Worm (Caenorhabditis elegans) whole organism, L4/young adult: ENCODE results near the gene lap-2.

ENCODE experiments used
- W03F9.2 ChIP-seq: fragments of 150-350 bp; optimal IDR thresholded peaks from 2 replicates; lab custom pipeline; 2014; ENCODE audit warnings: missing biosample characterization, missing genetic modification characterization
- dao-5 ChIP-seq: sonication (generic microtip); optimal IDR thresholded peaks from 2 replicates; lab custom pipeline; 2016; ENCODE audit warnings: missing genotype, missing genetic modification characterization, moderate library complexity, missing compliant biosample characterization
- him-1 ChIP-seq: sonication (generic microtip); optimal IDR thresholded peaks from 2 replicates; lab custom pipeline; 2016; ENCODE audit warnings: missing genotype, missing genetic modification reagents, missing genetic modification characterization, missing compliant biosample characterization

The lap-2 gene

DNA sequence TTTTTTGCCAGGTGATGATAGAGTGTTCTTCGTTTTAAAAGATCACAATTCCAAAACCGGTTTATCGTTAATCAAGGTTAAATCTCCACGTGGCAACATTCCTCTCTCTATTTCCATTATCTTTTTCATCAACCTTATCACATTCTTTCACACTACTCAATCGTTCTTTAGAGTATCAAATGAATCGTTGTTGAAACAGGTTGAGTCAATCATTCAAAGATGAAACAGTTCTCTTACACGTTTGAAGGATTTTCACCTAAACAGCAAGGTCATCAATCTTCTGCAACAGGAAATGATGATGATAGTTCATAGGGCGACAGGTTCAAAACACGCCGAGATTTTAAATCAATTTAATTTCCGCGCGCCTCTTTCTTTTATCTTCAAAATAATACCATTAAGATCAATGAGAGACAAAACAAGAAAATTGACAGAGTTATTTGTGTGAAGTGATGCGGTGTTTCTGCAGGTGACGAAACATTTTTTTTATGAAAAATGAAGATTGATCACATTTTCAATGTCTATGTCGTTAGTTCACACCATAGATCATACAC lies 37.8 kb downstream of the lap-2 start:
- TF ChIP-seq dao-5 (tag; lab: Kevin White, UChicago) (no peak), him-1 (tag; lab: Kevin White, UChicago) (no peak), W03F9.2 (tag; lab: Kevin White, UChicago) (no peak)

DNA sequence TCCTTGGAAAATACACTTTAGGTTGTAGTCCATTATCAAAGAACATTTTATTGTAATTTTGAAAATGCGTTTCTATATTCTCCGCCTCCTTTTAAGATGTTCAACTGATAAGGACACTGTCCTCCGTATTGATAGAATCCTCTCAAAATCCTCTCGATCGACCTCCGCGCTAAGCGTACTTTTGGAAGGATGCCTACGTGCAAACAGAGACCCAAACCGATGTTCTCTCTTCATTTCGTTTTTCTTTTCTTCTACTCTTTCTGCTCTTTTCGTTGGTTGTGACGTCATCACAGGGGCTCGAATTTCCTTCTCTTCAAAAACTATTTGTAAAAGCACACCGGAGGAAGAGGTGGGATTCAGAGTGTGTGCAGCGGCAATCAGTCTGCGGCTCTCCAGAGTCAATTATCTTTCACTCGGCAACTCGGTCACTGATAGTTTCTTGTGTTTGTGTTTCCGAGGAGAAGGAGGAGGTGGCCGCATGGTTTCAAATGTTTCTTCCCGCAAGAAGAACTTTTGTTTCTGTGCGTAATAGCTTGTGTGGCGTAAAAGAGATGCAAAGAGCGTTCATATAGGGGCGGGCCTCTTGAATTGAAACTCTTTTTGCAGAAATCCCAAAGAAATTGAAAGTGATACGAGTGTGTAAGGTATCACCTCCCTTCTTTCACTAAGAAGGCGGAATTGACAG lies 39.1 kb downstream of the lap-2 start, which contains the start of gene C34B4.2:
TSS of gene C34B4.2 (plus strand) at position 614 of the 685 bp plus-strand sequence.
- peak; percentile 45 for TF ChIP-seq him-1 (tag; lab: Kevin White, UChicago)
- TF ChIP-seq dao-5 (tag; lab: Kevin White, UChicago): no peak
- peak; percentile 26 for TF ChIP-seq W03F9.2 (tag; lab: Kevin White, UChicago)

DNA sequence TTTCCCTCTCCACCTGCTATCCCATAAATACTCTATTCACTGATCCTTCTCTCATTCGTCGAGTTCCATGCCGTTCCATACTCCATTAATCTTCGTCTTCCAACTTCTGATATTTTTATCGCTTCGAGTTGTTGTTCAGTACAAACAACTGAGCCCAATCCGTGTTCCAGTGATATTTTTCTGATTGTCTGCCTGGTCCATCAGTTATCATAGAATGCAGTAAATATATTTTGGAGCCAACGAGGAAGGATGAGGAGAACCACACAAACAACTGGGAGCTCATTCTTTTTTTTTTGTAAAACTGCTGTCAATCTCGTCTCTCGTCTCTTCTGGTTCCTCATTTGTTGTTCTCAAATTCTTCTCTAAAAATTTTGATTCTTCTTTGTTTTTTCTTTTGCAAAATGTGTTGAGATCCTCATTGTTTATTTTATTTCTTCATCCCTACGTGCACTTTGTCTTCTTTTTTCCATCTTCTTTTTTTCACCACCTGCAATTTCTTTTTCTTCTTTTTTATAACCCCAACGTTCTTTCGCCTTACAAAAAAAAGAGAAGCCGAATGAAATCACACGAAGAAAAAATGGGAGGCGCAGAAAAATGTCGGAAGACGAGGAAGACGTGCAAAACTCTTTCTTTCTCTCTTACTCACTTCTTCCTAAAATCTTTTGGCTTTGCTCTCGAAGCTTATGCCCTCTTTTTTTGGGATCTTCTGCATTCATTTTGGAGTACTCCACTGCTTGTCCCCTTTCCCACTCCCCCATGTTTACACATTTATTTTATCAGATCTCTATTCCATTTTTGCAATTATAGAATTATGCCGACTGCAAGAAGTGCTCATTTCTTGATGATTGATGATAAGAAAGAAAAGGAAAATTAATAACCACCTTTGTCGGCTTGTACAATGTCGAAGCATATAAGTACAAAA lies 40.5 kb downstream of the lap-2 start:
- TF ChIP-seq W03F9.2 (tag; lab: Kevin White, UChicago): no peak
- TF ChIP-seq dao-5 (tag; lab: Kevin White, UChicago): no peak
- no peak for TF ChIP-seq him-1 (tag; lab: Kevin White, UChicago)

DNA sequence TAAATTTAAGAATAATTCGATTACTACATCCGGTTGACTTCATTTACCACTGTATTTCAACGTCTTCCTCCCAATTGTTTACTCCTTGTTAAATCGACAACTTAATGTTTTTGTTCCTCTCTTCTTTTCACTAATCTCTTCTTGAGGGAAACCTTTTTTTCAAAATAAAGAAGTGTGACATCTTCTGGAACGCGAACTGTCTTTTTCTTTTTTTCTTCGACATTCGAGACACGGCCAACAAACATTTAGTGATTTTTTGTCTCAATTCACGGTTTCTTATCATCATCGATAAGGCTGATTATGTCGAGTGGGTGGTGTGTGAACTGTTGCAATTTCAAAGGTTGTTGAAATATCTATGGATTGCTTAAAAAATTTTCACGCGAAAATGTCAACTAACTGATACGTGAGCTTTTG lies 41.7 kb downstream of the lap-2 start:
- TF ChIP-seq him-1 (tag; lab: Kevin White, UChicago): no peak
- TF ChIP-seq W03F9.2 (tag; lab: Kevin White, UChicago): no peak
- no peak for TF ChIP-seq dao-5 (tag; lab: Kevin White, UChicago)

DNA sequence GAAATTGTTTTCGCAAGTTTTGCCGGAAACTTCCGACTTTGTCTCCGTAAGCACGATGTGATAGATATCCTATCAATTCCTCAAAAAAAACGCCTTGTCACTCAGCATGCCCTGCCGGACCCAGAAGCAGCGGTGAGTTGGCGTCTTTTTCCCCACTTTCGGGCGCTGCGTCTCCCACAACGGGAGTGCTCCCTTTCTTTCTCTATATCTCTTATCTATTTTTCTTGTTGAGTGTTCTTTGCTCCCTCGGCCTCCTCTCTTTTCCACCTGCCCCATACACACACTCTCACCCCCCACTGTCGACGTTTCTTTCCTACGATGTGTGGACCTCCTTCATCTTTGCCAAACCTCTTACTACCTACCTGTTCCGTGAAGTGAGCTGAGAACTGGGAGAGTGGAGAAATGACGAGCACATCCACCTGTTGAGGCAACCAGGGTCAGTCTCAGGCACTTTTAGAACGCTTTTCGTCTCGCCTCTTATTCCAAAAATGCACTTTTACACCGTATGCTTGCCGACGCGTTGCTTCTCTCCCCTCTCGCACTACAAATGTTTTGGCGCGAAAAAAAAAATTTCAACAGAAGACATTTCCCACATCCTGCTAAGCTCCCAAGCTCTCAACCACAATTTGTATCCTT lies 42.5 kb downstream of the lap-2 start:
- TF ChIP-seq dao-5 (tag; lab: Kevin White, UChicago) (peak; percentile 3), him-1 (tag; lab: Kevin White, UChicago) (peak; percentile 67), W03F9.2 (tag; lab: Kevin White, UChicago) (peak; percentile 32)

DNA sequence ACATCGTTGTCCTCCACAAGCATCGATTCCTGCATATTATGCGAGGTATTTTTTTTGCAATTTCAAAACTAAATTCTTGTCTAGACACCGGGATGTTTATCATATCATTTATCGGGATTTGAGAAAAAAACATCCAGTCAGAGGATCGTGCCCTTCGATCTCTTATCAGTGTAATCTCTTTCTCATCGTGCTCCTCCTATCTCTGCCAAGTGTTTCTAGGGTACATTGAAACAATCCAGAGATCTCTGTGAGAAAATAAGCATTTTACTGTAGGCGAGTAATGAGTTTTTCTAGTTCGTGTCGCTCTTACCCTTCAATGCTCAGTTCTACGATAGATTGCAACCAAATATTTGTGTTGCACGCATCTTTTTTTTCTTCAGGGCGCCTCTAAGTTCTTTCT lies 45.0 kb downstream of the lap-2 start:
- TF ChIP-seq W03F9.2 (tag; lab: Kevin White, UChicago) (no peak), dao-5 (tag; lab: Kevin White, UChicago) (no peak), him-1 (tag; lab: Kevin White, UChicago) (no peak)

DNA sequence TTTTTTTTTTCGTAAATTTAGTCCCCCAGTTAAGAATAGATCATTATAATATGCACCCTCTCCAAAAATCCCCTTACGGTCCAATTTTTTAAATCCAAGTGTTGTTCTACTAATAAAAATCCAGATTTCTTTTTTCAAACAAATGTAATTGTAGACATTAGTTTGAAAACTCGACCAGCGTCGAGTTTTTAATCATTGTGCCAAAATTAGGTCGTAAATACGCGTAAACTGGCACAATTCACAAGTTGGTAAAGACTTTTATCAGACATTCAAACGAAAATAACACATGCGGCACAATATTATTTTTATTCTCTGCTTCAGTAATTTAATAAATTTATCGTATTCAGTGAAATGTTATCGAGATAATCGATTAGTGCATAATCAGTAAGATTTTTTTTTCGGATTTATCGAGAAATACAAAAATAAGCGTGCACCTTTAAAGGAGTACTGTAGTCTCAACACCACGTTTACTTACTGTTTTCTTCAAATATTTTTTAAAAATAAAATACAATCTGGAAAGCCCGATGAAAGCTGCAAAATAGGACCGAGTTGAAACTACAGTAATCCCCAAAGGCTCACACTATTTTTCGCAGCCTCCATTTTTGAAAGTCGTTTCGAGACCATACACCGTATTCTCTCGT lies 46.7 kb downstream of the lap-2 start, which contains the start of gene C34B4.4:
TSS of gene C34B4.4 (plus strand) at position 276 of the 641 bp plus-strand sequence.
- TF ChIP-seq W03F9.2 (tag; lab: Kevin White, UChicago) (no peak), dao-5 (tag; lab: Kevin White, UChicago) (no peak)

ce11 chrV:13092349-13092748 lies 48.8 kb downstream of the lap-2 start, which contains the start of gene lurp-4:
Gene lurp-4, plus strand, starts transcription at chrV:13092649.
- TF ChIP-seq W03F9.2 (tag; lab: Kevin White, UChicago) (no peak), him-1 (tag; lab: Kevin White, UChicago) (no peak), dao-5 (tag; lab: Kevin White, UChicago) (no peak)

DNA sequence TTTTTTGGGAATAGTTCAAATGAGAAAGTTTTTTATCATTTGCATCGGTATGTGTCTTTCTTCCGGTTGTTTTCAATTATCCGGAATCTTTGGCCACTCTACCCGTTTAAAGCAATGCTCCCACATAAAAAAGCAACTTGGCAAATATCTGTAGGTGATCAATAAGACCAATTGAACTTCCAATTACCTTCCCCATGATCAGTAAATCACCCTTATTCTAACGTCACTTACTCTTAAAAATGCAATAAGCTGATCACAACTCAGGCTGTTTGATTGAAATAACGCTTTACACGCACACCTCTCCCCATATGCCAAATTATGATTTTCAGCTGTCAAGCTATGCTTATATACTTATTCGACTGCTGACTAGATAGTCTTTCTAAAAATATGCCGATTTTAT lies 52.1 kb downstream of the lap-2 start, which contains the start of gene C34B4.5:
TSS of gene C34B4.5 (plus strand) at position 301 of the 400 bp plus-strand sequence.
- no peak for TF ChIP-seq dao-5 (tag; lab: Kevin White, UChicago)
- no peak for TF ChIP-seq W03F9.2 (tag; lab: Kevin White, UChicago)
- TF ChIP-seq him-1 (tag; lab: Kevin White, UChicago): no peak
